Worm (Caenorhabditis elegans): ENCODE data around the gene C44B7.7.

Gene C44B7.7

ce11 chrII:6891176-6891575, 11.2 kb upstream of the C44B7.7 start (continued):
- TF ChIP-seq rbr-2 (tag; optimal IDR thresholded peaks at IDR 0.05) = peak; percentile 43
- no peak for TF ChIP-seq pha-4 (GFP tag; IDR thresholded peaks at IDR 0.05)
- TF ChIP-seq pha-4 (tag; optimal IDR thresholded peaks at IDR 0.05) = no peak
- no peak for TF ChIP-seq snpc-4 (tag; optimal IDR thresholded peaks at IDR 0.05)
- no peak for TF ChIP-seq ceh-44 (GFP tag; IDR thresholded peaks at IDR 0.05)
- no peak for TF ChIP-seq F37D6.2 (tag; optimal IDR thresholded peaks at IDR 0.05)
- no peak for TF ChIP-seq ceh-62 (tag; optimal IDR thresholded peaks at IDR 0.05)
- 0 out of 2 replicates have a peak, but pooled peaks have one; percentile 55 for TF ChIP-seq Y105C5A.15 (GFP tag; IDR thresholded peaks at IDR 0.05)
- TF ChIP-seq F26F4.8 (GFP tag; conservative IDR thresholded peaks at IDR 0.05) = no peak
- TF ChIP-seq dmd-8 (GFP tag; IDR thresholded peaks at IDR 0.05) = 0 out of 2 replicates have a peak, but pooled peaks have one; percentile 56
- peak; percentile 71 for TF ChIP-seq dmd-6 (GFP tag; IDR thresholded peaks at IDR 0.05)
- TF ChIP-seq ceh-20 (GFP tag; IDR thresholded peaks at IDR 0.05) = peak; percentile 51; the same call in 1 of the 2 replicates
- TF ChIP-seq daf-19 (GFP tag; conservative IDR thresholded peaks at IDR 0.05) = no peak
- TF ChIP-seq mdt-29 (GFP tag; IDR thresholded peaks at IDR 0.05) = no peak
- TF ChIP-seq arid-1 (GFP tag; conservative IDR thresholded peaks at IDR 0.05) = no peak
- peak in 1 of 2 experiments; percentile 54 for TF ChIP-seq lsy-2 (tag; optimal IDR thresholded peaks at IDR 0.05)
- TF ChIP-seq Y5F2A.4 (GFP tag; optimal IDR thresholded peaks at IDR 0.05) = no peak
- no peak for TF ChIP-seq madf-5 (GFP tag; IDR thresholded peaks at IDR 0.05)
- no peak for TF ChIP-seq lin-39 (tag; optimal IDR thresholded peaks at IDR 0.05)
- TF ChIP-seq zag-1 (tag; optimal IDR thresholded peaks at IDR 0.05) = no peak
- peak; percentile 31 for TF ChIP-seq mes-2 (tag; optimal IDR thresholded peaks at IDR 0.05; ENCODE audit: poor library complexity, severe bottlenecking)
- TF ChIP-seq nhr-41 (GFP tag; IDR thresholded peaks at IDR 0.05) = no peak
- TF ChIP-seq unc-62 (GFP tag; optimal IDR thresholded peaks at IDR 0.05 in 1 of 2) = peak in 1 of 2 experiments; percentile 56
- TF ChIP-seq unc-62 (tag; optimal IDR thresholded peaks at IDR 0.05) = no peak
- no peak for TF ChIP-seq pqm-1 (tag; optimal IDR thresholded peaks at IDR 0.05)
- TF ChIP-seq mxl-3 (GFP tag; optimal IDR thresholded peaks at IDR 0.05) = peak; percentile 88
- TF ChIP-seq nhr-25 (tag; optimal IDR thresholded peaks at IDR 0.05; ENCODE audit: borderline replicate concordance, insufficient read depth) = peak; percentile 47
- no peak for TF ChIP-seq lin-15B (tag; optimal IDR thresholded peaks at IDR 0.05)
- TF ChIP-seq hif-1 (tag; optimal IDR thresholded peaks at IDR 0.05) = peak; percentile 41 to 98
- 0 out of 2 replicates have a peak, but pooled peaks have one; percentile 46 for TF ChIP-seq T26A8.4 (GFP tag; IDR thresholded peaks at IDR 0.05)
- no peak for TF ChIP-seq D1046.2 (GFP tag; IDR thresholded peaks at IDR 0.05)
- no peak for TF ChIP-seq fkh-10 (GFP tag; optimal IDR thresholded peaks at IDR 0.05)
- peak; percentile 53 for TF ChIP-seq nhr-48 (tag; optimal IDR thresholded peaks at IDR 0.05)
- TF ChIP-seq nhr-42 (GFP tag; IDR thresholded peaks at IDR 0.05) = peak; percentile 13; the same call in 1 of the 2 replicates
- peak; percentile 79 for TF ChIP-seq set-16 (GFP tag; IDR thresholded peaks at IDR 0.05)
- TF ChIP-seq nhr-28 (tag; optimal IDR thresholded peaks at IDR 0.05) = peak; percentile 86
- TF ChIP-seq tag-97 (GFP tag; IDR thresholded peaks at IDR 0.05) = no peak
- peak; percentile 51 for TF ChIP-seq spr-3 (GFP tag; optimal IDR thresholded peaks at IDR 0.05)
- no peak for TF ChIP-seq R02D3.7 (tag; optimal IDR thresholded peaks at IDR 0.05)
- no peak for TF ChIP-seq zfp-2 (tag; optimal IDR thresholded peaks at IDR 0.05)
- TF ChIP-seq hmg-1.1 (GFP tag; IDR thresholded peaks at IDR 0.05) = peak; percentile 66
- TF ChIP-seq zip-11 (GFP tag; IDR thresholded peaks at IDR 0.05) = no peak
- peak; percentile 73 for TF ChIP-seq nhr-10 (tag; optimal IDR thresholded peaks at IDR 0.05)
- TF ChIP-seq ces-1 (GFP tag; optimal IDR thresholded peaks at IDR 0.05) = no peak
- TF ChIP-seq jun-1 (tag; optimal IDR thresholded peaks at IDR 0.05) = no peak
- TF ChIP-seq spr-1 (tag; optimal IDR thresholded peaks at IDR 0.05) = no peak
- no peak for TF ChIP-seq F49E8.2 (tag; optimal IDR thresholded peaks at IDR 0.05; ENCODE audit: borderline replicate concordance)
- TF ChIP-seq nhr-76 (tag; optimal IDR thresholded peaks at IDR 0.05) = no peak
- TF ChIP-seq nhr-102 (tag; optimal IDR thresholded peaks at IDR 0.05) = peak; percentile 69
- TF ChIP-seq hlh-11 (tag; optimal IDR thresholded peaks at IDR 0.05) = peak; percentile 91
- peak; percentile 80 for TF ChIP-seq mep-1 (tag; optimal IDR thresholded peaks at IDR 0.05)
- no peak for TF ChIP-seq lin-29 (GFP tag; IDR thresholded peaks at IDR 0.05)
